Fruit fly (Drosophila melanogaster) whole organism, wandering third instar larva: ENCODE measurements around the gene Acbp5.

Experiments
- Abd-B ChIP-seq: fragments of >200 bp; optimal IDR thresholded peaks from 2 replicates; lab custom pipeline; 2017; ENCODE audit warnings: missing biosample characterization, missing genetic modification characterization
- CG32264 ChIP-seq: fragments of 200-800 bp; sonication (Bioruptor generic); optimal IDR thresholded peaks from 2 replicates; lab custom pipeline; 2016; ENCODE audit warnings: missing biosample characterization, missing genetic modification characterization
- CG9705 ChIP-seq: fragments of 200-800 bp; sonication (Bioruptor generic); optimal IDR thresholded peaks from 2 replicates; lab custom pipeline; 2018; ENCODE audit warnings: missing biosample characterization, mild to moderate bottlenecking, missing genetic modification characterization
- CrebA ChIP-seq: fragments of 200-800 bp; sonication (Bioruptor generic); optimal IDR thresholded peaks from 2 replicates; lab custom pipeline; 2016; ENCODE audit warnings: missing biosample characterization, mild to moderate bottlenecking, missing genetic modification characterization, borderline replicate concordance
- Dfd ChIP-seq: fragments of >200 bp; optimal IDR thresholded peaks from 2 replicates; lab custom pipeline; 2017; ENCODE audit warnings: missing biosample characterization, missing genetic modification characterization
- Dif ChIP-seq: fragments of 200-275, 200-300 bp; sonication (Bioruptor generic); optimal IDR thresholded peaks from 2 replicates; lab custom pipeline; 2018; ENCODE audit warnings: missing biosample characterization, missing genetic modification characterization; ENCODE audit not compliant: partially characterized antibody
- GATAd ChIP-seq: sonication (Bioruptor generic); optimal IDR thresholded peaks from 2 replicates; lab custom pipeline; 2016; ENCODE audit warnings: missing biosample characterization, missing genetic modification characterization
- HLH106 ChIP-seq: fragments of 200-800 bp; optimal IDR thresholded peaks from 3 replicates; lab custom pipeline; 2019; ENCODE audit warnings: missing biosample characterization, mild to moderate bottlenecking, missing genetic modification characterization, moderate library complexity
- Hnf4 ChIP-seq: fragments of 200-800 bp; sonication (Bioruptor generic); optimal IDR thresholded peaks from 2 replicates; lab custom pipeline; 2016; ENCODE audit warnings: missing biosample characterization, mild to moderate bottlenecking, missing genetic modification characterization
- Hr78 ChIP-seq: fragments of >200 bp; optimal IDR thresholded peaks from 2 replicates; lab custom pipeline; 2017; ENCODE audit warnings: missing biosample characterization, missing genetic modification characterization
- Hr83 ChIP-seq: fragments of 200-300 bp; sonication (Bioruptor generic); optimal IDR thresholded peaks from 2 replicates; lab custom pipeline; 2016; ENCODE audit warnings: missing biosample characterization, mild to moderate bottlenecking, missing genetic modification characterization, moderate library complexity; ENCODE audit not compliant: poor library complexity, severe bottlenecking
- Jra ChIP-seq: sonication (Bioruptor generic); optimal IDR thresholded peaks from 2 replicates; lab custom pipeline; 2016; ENCODE audit warnings: missing biosample characterization, missing genetic modification characterization
- Mio ChIP-seq: sonication (Bioruptor generic); optimal IDR thresholded peaks from 2 replicates; lab custom pipeline; 2016; ENCODE audit warnings: missing biosample characterization, missing genetic modification characterization
- Myc ChIP-seq: fragments of >200 bp; optimal IDR thresholded peaks from 2 replicates; lab custom pipeline; 2017
- N ChIP-seq: fragments of >200 bp; optimal IDR thresholded peaks from 2 replicates; lab custom pipeline; 2018; ENCODE audit warnings: missing biosample characterization, missing external identifiers, missing genetic modification characterization
- OdsH ChIP-seq: fragments of 200-800 bp; sonication (Bioruptor generic); optimal IDR thresholded peaks from 2 replicates; lab custom pipeline; 2016; ENCODE audit warnings: missing biosample characterization, mild to moderate bottlenecking, missing genetic modification characterization
- Rel ChIP-seq, 2 experiments: fragments of 200-800 bp; sonication (Bioruptor generic) in 1 of 2; optimal IDR thresholded peaks; 2 replicates in 1 of 2; 3 replicates in 1 of 2; lab custom pipeline; 2016 to 2019; ENCODE audit warnings: mild to moderate bottlenecking in 2 of 2, missing biosample characterization in 2 of 2, missing genetic modification characterization in 2 of 2, moderate library complexity in 1 of 2
- Sp1 ChIP-seq: fragments of 200-800 bp; sonication (Bioruptor generic); optimal IDR thresholded peaks from 3 replicates; lab custom pipeline; 2019; ENCODE audit warnings: missing biosample characterization, mild to moderate bottlenecking, missing genetic modification characterization, moderate library complexity
- Vsx2 ChIP-seq: fragments of 200-300, 225-300 bp; sonication (Bioruptor generic); optimal IDR thresholded peaks from 2 replicates; lab custom pipeline; 2018; ENCODE audit warnings: missing biosample characterization, missing genetic modification characterization; ENCODE audit not compliant: partially characterized antibody
- br ChIP-seq: fragments of 200-800 bp; sonication (Bioruptor generic); optimal IDR thresholded peaks from 2 replicates; lab custom pipeline; 2016; ENCODE audit warnings: missing biosample characterization, missing genetic modification characterization
- brk ChIP-seq: fragments of 200-800 bp; sonication (Bioruptor generic); optimal IDR thresholded peaks from 2 replicates; lab custom pipeline; 2016; ENCODE audit warnings: missing biosample characterization, mild to moderate bottlenecking, missing genetic modification characterization
- dl ChIP-seq, 2 experiments: fragments of 175-275, 200-275 bp in 1 of 2; fragments of 200-275 bp in 1 of 2; sonication (Bioruptor generic); optimal IDR thresholded peaks; lab custom pipeline; 2018; ENCODE audit warnings: mild to moderate bottlenecking in 2 of 2, missing biosample characterization in 2 of 2, missing genetic modification characterization in 2 of 2, moderate library complexity in 2 of 2; ENCODE audit not compliant: partially characterized antibody in 2 of 2, insufficient read depth in 1 of 2
- dmrt93B ChIP-seq: fragments of 200-800 bp; sonication (Bioruptor generic); optimal IDR thresholded peaks from 2 replicates; lab custom pipeline; 2018; ENCODE audit warnings: missing biosample characterization, mild to moderate bottlenecking, missing genetic modification characterization
- dsf ChIP-seq: sonication (Bioruptor generic); optimal IDR thresholded peaks from 2 replicates; lab custom pipeline; 2016; ENCODE audit warnings: missing biosample characterization, missing genetic modification characterization, borderline replicate concordance
- ey ChIP-seq: fragments of 200-800 bp; sonication (Bioruptor generic); optimal IDR thresholded peaks from 2 replicates; lab custom pipeline; 2016; ENCODE audit warnings: missing biosample characterization, missing genetic modification characterization
- foxo ChIP-seq, 2 experiments: fragments of 200-800 bp; sonication (Bioruptor generic); optimal IDR thresholded peaks; 2 replicates in 1 of 2; 3 replicates in 1 of 2; lab custom pipeline; 2016 to 2017; ENCODE audit warnings: missing biosample characterization in 2 of 2, missing genetic modification characterization in 2 of 2
- fru ChIP-seq: fragments of 200-800 bp; sonication (Bioruptor generic); optimal IDR thresholded peaks from 3 replicates; lab custom pipeline; 2016; ENCODE audit warnings: missing biosample characterization, mild to moderate bottlenecking, missing genetic modification characterization
- h ChIP-seq: fragments of 200-800 bp; sonication (Bioruptor generic); optimal IDR thresholded peaks from 3 replicates; lab custom pipeline; 2016; ENCODE audit warnings: missing biosample characterization, mild to moderate bottlenecking, missing genetic modification characterization
- jim ChIP-seq: fragments of 175-275, 200-325 bp; sonication (Bioruptor generic); optimal IDR thresholded peaks from 2 replicates; lab custom pipeline; 2016; ENCODE audit warnings: missing biosample characterization, mild to moderate bottlenecking, missing genetic modification characterization
- lola ChIP-seq: fragments of >200 bp; optimal IDR thresholded peaks from 2 replicates; lab custom pipeline; 2017; ENCODE audit warnings: missing biosample characterization, missing genetic modification characterization
- pan ChIP-seq: fragments of >200 bp; optimal IDR thresholded peaks from 2 replicates; lab custom pipeline; 2017
- psq ChIP-seq: fragments of 200-800 bp; sonication (Bioruptor generic); optimal IDR thresholded peaks from 3 replicates; lab custom pipeline; 2017; ENCODE audit warnings: missing biosample characterization, mild to moderate bottlenecking, missing genetic modification characterization, moderate library complexity
- rgr ChIP-seq: fragments of 200-800 bp; sonication (Bioruptor generic); optimal IDR thresholded peaks from 3 replicates; lab custom pipeline; 2016; ENCODE audit warnings: missing biosample characterization, mild to moderate bottlenecking, missing genetic modification characterization
- sage ChIP-seq: fragments of 200-800 bp; sonication (Bioruptor generic); optimal IDR thresholded peaks from 2 replicates; lab custom pipeline; 2016; ENCODE audit warnings: missing biosample characterization, mild to moderate bottlenecking, missing genetic modification characterization
- sv ChIP-seq: fragments of 200-800 bp; sonication (Bioruptor generic); optimal IDR thresholded peaks from 3 replicates; lab custom pipeline; 2016; ENCODE audit warnings: missing biosample characterization, missing genetic modification characterization
- tai ChIP-seq: sonication (Bioruptor generic); optimal IDR thresholded peaks from 2 replicates; lab custom pipeline; 2016; ENCODE audit warnings: missing biosample characterization, missing genetic modification characterization
- usp ChIP-seq: fragments of >200 bp; optimal IDR thresholded peaks from 2 replicates; lab custom pipeline; 2017; ENCODE audit warnings: missing biosample characterization, missing genetic modification characterization
- woc ChIP-seq: sonication (Bioruptor generic); optimal IDR thresholded peaks from 2 replicates; lab custom pipeline; 2016; ENCODE audit warnings: missing biosample characterization, mild to moderate bottlenecking, missing genetic modification characterization

The Acbp5 gene

dm6 chr3L:8821708-8822660, 33.6 kb upstream of the Acbp5 start:
- TF ChIP-seq HLH106 (tag; lab: Kevin White, UChicago) (peak; percentile 88), dl (GFP tag; optimal IDR thresholded peaks at IDR 0.05; lab: Kevin White, UChicago; ENCODE audit: insufficient read depth in 1 of 2, partially characterized antibody in 2 of 2) (no peak), Sp1 (GFP tag; lab: Kevin White, UChicago) (peak; percentile 82), h (GFP tag; lab: Kevin White, UChicago) (peak; percentile 93), Hr83 (GFP tag; lab: Kevin White, UChicago) (no peak), CG32264 (peak; percentile 80), fru (GFP tag; lab: Kevin White, UChicago) (peak; percentile 93), dsf (no peak), sage (GFP tag; lab: Kevin White, UChicago) (peak; percentile 72), rgr (GFP tag; lab: Kevin White, UChicago) (peak; percentile 89), psq (GFP tag; lab: Kevin White, UChicago) (peak; percentile 67), sv (GFP tag; lab: Kevin White, UChicago) (no peak), foxo (GFP tag; optimal IDR thresholded peaks at IDR 0.05; lab: Kevin White, UChicago) (peak; percentile 67 to 88), Rel (GFP tag; optimal IDR thresholded peaks at IDR 0.05; lab: Kevin White, UChicago) (peak; percentile 14), Rel (tag; optimal IDR thresholded peaks at IDR 0.05; lab: Kevin White, UChicago) (peak; percentile 74), jim (no peak), Abd-B (GFP tag; lab: Kevin White, UChicago) (no peak), CrebA (GFP tag; lab: Kevin White, UChicago) (peak; percentile 12), Dif (peak; percentile 16), dmrt93B (GFP tag; lab: Kevin White, UChicago) (peak; percentile 48), usp (no peak), lola (GFP tag; lab: Kevin White, UChicago) (no peak), ey (GFP tag; lab: Kevin White, UChicago) (peak; percentile 87), Hnf4 (GFP tag; lab: Kevin White, UChicago) (peak; percentile 88), tai (GFP tag; lab: Kevin White, UChicago) (peak; percentile 65), Vsx2 (no peak), Mio (GFP tag; lab: Kevin White, UChicago) (peak; percentile 6), Jra (GFP tag; lab: Kevin White, UChicago) (peak; percentile 53), Myc (no peak), GATAd (GFP tag; lab: Kevin White, UChicago) (no peak), CG9705 (peak; percentile 67), br (peak; percentile 92), OdsH (GFP tag; lab: Kevin White, UChicago) (peak; percentile 85), woc (peak; percentile 83), Dfd (GFP tag; lab: Kevin White, UChicago) (no peak), N (no peak), pan (lab: Kevin White, UChicago) (no peak), Hr78 (no peak), brk (GFP tag; lab: Kevin White, UChicago) (peak; percentile 87)

dm6 chr3L:8819441-8819840, 31.1 kb upstream of the Acbp5 start:
- TF ChIP-seq Jra (GFP tag; lab: Kevin White, UChicago) = peak; percentile 60
- peak; percentile 34 for TF ChIP-seq Dif
- no peak for TF ChIP-seq OdsH (GFP tag; lab: Kevin White, UChicago)
- TF ChIP-seq Dfd (GFP tag; lab: Kevin White, UChicago) = no peak
- peak; percentile 9 for TF ChIP-seq psq (GFP tag; lab: Kevin White, UChicago)
- no peak for TF ChIP-seq Hr83 (GFP tag; lab: Kevin White, UChicago)
- TF ChIP-seq jim = no peak
- TF ChIP-seq N = no peak
- TF ChIP-seq brk (GFP tag; lab: Kevin White, UChicago) = no peak
- TF ChIP-seq Hnf4 (GFP tag; lab: Kevin White, UChicago) = no peak
- TF ChIP-seq dsf = no peak
- no peak for TF ChIP-seq h (GFP tag; lab: Kevin White, UChicago)
- no peak for TF ChIP-seq lola (GFP tag; lab: Kevin White, UChicago)
- TF ChIP-seq fru (GFP tag; lab: Kevin White, UChicago) = no peak
- no peak for TF ChIP-seq usp
- TF ChIP-seq Abd-B (GFP tag; lab: Kevin White, UChicago) = no peak
- TF ChIP-seq CrebA (GFP tag; lab: Kevin White, UChicago) = no peak
